Worm (Caenorhabditis elegans): ENCODE results near the gene mlt-8.

- TF ChIP-seq dao-5 (tag; optimal IDR thresholded peaks at IDR 0.05) (no peak), him-1 (tag; optimal IDR thresholded peaks at IDR 0.05) (no peak)
These were observed 10.1 kb upstream of the mlt-8 start for ce11 chrII:581983-582382.

All from whole organism, L4/young adult.